Fruit fly (Drosophila melanogaster): ENCODE data around the gene CG5498.

The CG5498 gene

DNA sequence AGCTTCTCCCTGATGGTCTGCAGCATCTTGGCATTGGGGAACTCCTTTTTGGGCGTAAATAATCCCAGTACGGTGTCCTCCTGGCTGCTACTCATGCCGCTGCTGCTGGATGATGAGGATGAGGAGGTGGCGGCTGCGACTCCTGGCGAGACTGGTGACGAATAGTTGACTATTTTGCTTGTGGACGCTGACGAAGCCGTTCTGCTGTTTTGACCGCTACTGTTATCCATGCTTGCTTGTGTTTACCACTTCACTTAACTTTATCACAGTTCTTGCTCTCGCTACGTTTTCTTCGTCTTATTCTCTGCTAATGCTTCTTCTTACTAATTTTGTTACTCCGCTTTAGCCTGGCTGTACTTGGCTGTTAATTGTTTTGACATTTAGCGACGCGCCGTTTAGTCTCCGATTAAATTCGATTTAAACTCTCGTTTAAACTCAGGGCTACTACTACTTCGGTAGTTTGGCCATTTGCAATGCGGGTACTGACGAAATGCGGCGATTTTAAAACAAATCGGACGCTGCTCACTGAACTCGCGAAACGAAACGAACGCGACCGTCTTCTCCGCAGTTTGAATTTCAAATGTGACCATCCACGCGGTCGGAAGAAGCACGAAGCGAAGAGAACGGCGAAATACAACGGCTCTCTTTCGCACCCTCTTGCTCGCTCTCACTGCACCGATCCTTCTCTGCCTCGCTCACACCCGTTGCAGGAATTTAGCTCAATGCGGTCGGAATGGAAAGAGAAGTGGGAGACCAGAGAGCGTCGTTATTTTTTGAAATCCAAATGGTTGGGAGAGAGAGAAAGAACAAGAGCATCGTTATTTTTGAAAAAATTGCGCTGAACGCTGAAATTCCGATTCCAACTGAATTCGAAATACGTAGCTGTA lies 17.4 kb upstream of the CG5498 start, which contains the start of gene trbl:
trbl (minus strand) TSS at position 584 of the 887 bp plus-strand sequence.
- no peak for TF ChIP-seq noc (tag; optimal IDR thresholded peaks at IDR 0.05)

DNA sequence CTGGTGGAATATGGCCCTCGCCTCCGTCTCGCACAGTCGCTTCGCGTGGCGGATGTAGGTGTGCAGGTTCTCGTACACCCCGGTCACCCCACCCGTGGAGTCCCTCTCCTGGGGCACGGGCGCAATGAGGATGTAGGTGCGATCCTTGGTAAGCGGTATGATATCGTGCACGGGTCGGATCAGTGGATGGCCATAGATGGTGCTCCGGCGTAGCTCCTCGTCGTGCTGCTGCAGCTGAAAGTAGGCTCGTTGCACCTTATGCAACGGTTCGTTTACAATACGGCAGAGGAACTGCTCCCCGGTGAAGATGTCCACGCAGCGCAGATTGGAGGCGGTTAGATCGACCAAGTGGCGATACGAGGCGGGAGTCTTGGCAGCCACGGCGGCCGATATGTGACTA lies 16.6 kb upstream of the CG5498 start:
- TF ChIP-seq noc (tag; optimal IDR thresholded peaks at IDR 0.05): no peak

DNA sequence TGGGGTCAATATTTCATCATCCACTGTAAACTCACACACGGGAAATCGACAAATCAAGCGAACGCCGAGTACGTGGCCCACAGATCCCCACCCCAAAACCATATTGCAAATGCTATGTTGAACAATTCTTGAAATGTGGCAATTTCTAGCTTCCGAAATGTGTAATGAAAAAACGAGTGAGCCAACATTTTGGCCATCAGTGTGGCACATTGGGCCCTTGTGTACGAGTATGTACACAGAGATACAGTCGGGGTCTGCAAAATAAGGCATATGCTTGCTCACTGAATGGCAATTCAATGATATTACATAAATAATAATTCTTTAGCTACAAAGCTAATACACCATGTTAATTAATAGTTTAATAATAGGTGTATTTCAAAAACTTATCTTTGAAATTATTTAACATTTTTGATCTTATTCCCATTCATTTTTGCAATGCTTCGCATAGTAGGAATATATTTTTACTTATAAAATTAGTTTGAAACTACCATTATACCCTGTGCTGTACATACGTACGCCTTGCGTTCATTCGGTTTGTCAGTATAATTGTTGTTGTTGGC lies 15.7 kb upstream of the CG5498 start:
- TF ChIP-seq noc (tag; optimal IDR thresholded peaks at IDR 0.05): peak; percentile 83

DNA sequence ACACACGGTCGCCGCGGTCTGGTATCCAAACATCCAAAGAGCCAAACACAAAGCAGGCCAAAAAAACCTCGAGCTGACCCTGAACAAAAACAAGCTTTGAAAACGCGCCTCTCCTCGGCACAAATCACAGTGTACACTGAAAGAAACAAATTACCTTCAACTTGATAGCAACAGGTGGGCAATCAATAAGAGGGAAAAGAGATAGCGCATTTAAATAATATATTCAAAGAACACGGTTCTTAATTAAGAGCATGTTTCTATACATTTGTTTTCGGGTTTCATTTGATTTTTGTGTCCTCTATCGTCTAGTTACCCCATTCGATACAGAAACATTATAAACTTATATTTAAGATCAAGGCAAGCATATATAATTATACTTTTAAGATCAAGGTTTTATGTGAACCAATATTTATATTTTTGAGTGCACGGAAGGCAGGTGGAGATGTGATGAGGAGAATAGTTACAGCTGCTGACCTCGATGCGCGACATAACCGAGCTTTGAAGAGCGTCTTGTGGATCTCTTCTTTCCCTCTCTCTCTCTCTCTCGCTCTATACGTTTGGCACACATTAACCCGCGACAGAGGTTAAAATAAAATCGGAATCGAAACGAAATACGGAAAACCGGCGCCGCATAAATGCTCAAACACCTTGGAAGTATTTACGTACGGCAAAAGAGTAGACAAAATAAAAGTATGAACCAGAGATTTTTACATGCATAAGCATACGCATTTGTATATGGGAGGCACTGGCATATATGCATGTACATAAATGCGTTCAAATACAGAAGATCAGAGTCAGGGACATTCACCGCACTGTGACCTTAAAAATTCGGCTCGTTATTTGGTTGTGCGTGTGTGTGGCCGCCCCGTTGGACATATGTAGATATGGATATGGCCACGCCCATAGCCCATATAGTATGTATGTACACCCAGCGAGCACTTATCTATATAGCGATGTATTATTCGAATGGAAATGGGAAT lies 14.6 kb upstream of the CG5498 start:
- peak; percentile 75 for TF ChIP-seq noc (tag; optimal IDR thresholded peaks at IDR 0.05)

DNA sequence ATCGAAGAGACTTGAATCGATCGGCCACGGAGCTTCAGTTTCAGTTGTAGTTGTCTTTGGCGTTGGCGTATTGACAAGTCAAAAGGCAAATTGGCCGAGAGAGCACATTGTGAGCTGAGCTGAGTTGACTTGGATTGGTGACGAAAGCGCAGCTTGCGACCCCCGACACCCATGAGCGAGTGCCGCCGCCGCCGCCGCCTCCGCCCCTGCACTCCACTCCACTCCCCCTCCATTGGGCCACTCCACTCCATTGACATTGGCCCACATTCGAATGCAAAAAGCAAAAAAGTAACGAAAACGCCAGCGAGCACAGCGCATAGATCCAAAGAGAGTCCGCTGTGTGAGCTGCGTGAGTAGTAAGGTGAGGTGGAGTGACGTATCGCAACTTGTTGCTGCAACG lies 13.9 kb upstream of the CG5498 start:
- no peak for TF ChIP-seq noc (tag; optimal IDR thresholded peaks at IDR 0.05)

DNA sequence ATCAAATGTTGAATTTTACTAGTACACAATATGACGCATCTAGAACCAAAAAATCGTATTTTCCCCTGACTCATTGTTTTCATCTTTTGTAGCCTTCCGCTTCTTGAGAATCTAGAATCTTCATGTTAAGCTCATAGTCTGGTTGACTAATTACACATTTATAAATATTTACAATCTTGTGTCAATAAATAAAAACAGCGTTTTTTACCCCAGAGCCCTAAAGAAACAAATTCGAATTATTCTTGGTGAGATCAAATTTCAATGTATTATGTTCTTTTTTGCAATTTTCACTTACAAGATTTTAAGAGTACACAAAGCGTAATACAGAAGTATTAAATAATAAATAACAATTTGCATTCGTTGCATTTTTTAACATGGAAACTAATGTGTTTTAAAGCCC lies 12.1 kb upstream of the CG5498 start:
- no peak for TF ChIP-seq noc (tag; optimal IDR thresholded peaks at IDR 0.05)

DNA sequence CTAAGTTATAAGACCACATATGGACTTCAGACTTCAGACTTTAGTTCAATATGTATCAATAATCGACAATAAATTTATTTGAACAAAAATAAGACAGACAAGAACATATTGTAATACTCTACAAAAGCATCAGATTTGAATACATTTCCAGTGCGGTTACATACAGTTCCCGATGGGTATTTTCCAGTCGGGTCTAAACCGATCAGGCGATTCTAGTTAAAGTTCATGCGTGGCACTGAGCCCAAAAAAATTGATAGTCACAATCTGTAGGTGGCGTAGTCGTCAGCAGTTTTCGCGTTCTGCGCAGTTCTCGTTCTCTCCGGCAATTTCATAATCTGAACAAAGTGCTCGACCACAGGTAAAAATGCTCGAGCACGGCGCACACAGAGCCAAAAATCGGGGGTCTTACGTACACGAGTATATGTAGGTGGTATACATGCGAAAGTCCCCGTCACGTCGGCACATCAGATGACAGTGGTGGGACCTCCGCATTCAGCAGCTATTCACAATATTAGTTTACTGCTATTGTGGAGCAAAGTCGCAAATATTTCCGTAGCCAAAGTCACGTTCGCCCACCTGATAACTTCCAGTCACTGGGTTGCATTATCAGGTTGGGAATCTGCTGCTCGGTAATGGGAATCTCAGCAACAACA lies 11.5 kb upstream of the CG5498 start:
- TF ChIP-seq noc (tag; optimal IDR thresholded peaks at IDR 0.05): peak; percentile 93

DNA sequence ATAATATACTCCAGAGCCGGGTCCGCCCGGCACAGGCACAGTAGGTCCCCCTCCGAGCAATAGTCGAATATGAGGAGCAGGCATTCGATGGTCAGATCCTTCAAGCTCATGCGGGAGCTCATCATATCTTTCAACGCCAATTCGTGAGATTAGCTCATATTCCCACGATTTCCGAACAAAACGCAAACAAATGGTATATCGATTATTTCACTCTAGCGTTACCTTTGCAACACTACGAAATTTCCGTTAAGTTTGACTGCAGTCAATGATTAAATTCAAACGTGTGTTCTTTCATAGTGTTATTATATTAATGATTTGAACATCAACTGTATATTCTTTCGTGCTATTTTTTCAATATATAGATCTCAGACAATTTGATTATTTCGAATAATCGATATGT lies 9.4 kb upstream of the CG5498 start, which contains the start of gene CG33969:
CG33969 (minus strand) TSS at position 197 of the 400 bp plus-strand sequence.
- TF ChIP-seq noc (tag; optimal IDR thresholded peaks at IDR 0.05): no peak

DNA sequence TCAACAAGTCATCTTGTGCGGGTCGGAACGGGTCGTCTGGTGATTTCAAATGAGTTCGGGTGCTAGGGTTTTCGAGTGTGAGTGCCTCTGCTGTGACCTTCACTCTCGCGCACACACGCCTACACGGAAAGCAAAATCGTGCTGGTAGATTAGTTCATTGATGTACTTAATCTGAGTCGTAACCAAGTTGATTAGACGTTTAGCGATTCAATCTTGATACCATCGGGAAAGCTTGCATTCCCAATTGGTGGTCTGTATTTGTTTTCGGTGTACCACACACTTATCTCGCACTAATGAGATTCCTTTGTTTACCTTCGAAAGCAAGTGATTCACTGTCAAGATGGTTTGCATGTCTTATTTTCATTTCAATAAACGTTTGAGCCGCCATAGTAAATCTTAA lies 5.1 kb upstream of the CG5498 start:
- peak; percentile 58 for TF ChIP-seq noc (tag; optimal IDR thresholded peaks at IDR 0.05)

DNA sequence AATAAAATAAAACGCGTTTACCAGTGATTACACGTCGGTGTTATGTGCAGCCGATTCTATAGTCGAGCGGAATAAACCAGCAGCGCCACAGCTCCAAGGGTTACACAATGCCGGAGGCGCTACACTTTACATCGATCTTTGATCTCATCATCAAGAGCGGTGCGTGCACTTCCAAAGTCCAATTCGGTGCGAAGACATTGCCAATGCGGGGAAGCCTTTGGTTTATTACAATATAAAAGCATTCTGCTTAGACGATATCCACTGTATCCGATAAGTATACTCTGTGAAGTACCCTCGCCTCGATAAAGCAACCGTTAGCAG lies 3.9 kb upstream of the CG5498 start:
- no peak for TF ChIP-seq noc (tag; optimal IDR thresholded peaks at IDR 0.05)

DNA sequence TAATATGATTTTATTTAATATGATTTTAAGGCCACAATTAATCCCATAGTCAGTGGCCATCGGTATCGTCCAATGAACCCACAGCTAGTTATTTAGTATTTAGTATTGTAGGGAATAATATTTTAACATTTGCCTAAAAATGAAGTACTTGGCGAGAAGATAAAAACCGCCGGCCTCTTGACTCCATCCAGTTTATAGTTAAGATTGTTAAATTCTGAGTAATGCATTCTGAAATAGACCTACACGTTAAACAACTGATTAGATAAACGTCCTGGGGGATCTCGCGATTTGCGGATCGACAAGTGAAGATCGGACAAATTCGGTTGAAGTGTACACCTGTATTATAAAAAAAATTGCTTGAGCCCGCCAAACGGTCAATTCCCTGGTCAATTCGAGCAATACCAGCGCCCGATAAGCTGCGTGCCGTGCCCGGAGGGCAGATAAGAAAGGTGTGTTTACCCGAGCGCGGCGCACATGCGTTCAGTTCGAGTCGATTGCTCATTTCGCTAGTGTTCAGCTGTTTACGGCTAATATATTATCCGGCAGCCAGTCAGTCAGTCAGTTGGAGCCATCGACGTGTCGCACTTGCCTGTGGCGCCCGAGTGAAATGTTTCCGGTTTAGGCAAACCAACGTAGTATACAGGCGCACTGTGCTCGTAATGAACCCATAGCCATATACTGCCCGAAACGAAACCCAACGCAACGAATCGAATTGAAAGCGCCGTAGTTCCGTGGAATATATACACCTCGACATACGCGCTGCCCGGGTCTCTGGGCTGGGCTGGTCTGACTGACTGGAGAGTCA lies 3.3 kb upstream of the CG5498 start:
- TF ChIP-seq noc (tag; optimal IDR thresholded peaks at IDR 0.05): peak; percentile 53

DNA sequence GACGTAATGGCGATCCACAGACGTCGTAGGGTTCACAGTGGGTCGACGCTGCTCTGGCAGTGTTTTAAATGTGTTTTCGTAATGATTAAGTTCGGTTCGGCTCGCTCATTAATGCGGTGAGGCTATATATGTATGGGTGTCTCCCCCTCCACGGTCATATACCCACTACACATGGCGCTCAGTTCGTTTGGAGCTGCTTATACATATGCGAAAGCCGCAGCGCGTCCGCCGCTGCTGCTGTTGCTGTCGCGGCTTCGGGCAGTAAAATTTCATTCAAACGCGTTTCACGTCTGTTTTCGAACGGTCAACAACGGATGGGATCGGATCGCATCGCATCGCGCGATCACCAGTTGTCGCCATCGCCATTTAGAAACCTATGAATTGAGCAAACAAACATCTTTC lies 2.1 kb upstream of the CG5498 start:
- TF ChIP-seq noc (tag; optimal IDR thresholded peaks at IDR 0.05): peak; percentile 3

DNA sequence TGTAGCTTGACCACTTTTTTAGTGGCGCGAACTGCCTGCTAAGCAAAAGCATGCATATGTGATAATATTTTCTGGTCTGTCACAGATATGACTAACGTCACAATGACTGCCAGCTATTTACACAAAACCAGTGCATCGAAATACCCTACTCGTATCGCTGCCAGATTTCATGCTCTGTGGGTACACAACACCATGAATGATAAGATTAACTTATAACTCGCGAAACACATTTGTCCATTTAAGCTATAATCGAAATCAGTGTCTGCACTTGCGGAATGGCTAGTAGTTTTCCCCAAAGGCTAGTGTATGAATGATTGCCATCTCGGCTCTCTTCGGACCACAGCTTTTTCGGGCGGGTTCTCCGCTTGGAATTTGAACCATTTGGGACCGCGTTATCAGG lies 1.5 kb upstream of the CG5498 start:
- TF ChIP-seq noc (tag; optimal IDR thresholded peaks at IDR 0.05): peak; percentile 40

DNA sequence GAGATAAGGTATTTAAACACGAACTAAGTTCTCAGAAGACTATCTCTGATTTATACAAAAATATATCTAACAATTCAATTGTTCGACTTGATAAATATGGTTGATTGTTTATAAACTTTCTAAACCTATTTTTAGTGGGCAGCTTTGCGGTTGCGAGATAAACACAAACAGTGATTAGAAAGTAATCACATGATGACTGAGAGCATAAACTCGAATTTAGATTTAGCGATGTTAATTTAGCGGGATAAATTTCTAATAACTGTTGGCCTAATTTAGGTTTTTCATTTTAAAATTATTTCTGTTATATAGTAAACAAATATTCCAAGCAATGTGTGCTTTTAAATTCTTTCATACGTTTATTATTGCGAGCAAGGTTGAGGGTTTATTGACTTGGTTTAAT lies 1.1 kb upstream of the CG5498 start:
- no peak for TF ChIP-seq noc (tag; optimal IDR thresholded peaks at IDR 0.05)

DNA sequence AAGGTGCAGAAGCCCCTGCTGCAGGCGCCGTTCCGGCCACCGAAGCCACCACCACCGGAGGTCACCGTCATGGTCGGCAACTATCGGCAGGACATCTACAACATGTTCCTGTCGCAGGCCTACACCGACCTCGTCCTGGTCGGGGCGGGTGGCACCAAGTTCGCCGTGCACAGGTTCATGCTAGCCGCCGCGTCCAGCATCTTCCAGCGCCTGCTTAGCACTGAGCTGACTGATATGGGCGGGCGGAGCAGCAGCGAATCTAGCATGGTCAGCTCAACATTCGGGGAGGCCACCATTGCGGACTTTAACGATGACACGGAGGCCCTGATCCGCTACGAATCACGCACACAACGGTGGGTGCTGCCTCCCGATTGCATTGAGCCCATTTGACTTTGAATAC lies 4.4 kb downstream of the CG5498 start:
- TF ChIP-seq noc (tag; optimal IDR thresholded peaks at IDR 0.05): no peak
